Fruit fly (Drosophila melanogaster) whole organism, embryonic: ENCODE results near the gene sp3.

Source experiments
- Asciz ChIP-seq: fragments of 200-800 bp; sonication (Bioruptor generic); optimal IDR thresholded peaks from 2 replicates; lab custom pipeline; 2017; ENCODE audit warnings: missing biosample characterization, mild to moderate bottlenecking, missing genetic modification characterization, missing genetic modification reagents
- Atf6 ChIP-seq: fragments of 200-800 bp; sonication (Bioruptor generic); IDR thresholded peaks from 2 replicates; pipeline ENCODE4 v1.3.6; 2022; ENCODE audit warnings: missing biosample characterization, missing genetic modification characterization
- Blimp-1 ChIP-seq: fragments of 200-800 bp; sonication (Bioruptor generic); optimal IDR thresholded peaks from 3 replicates; lab custom pipeline; 2018; ENCODE audit warnings: missing biosample characterization, missing genetic modification characterization, mild to moderate bottlenecking, moderate library complexity, missing genetic modification reagents
- CG11247 ChIP-seq: fragments of 200-800 bp; sonication (Bioruptor generic); IDR thresholded peaks from 2 replicates; pipeline ENCODE4 v1.3.6; 2022; ENCODE audit warnings: missing biosample characterization, missing genetic modification characterization
- CG11504 ChIP-seq: fragments of 200-800 bp; sonication (Bioruptor generic); optimal IDR thresholded peaks from 3 replicates; lab custom pipeline; 2019; ENCODE audit warnings: missing biosample characterization, mild to moderate bottlenecking, missing genetic modification characterization, moderate library complexity
- CG13123 ChIP-seq: fragments of 200-800 bp; sonication (Bioruptor generic); optimal IDR thresholded peaks from 2 replicates; lab custom pipeline; 2016; ENCODE audit warnings: missing biosample characterization, missing genetic modification characterization
- CG14050 ChIP-seq: fragments of 200-800 bp; sonication (Bioruptor generic); IDR thresholded peaks from 3 replicates; pipeline ENCODE4 v1.3.6; 2022; ENCODE audit warnings: missing biosample characterization, missing genetic modification characterization
- CG14710 ChIP-seq: fragments of 200-800 bp; sonication (Bioruptor generic); optimal IDR thresholded peaks from 3 replicates; lab custom pipeline; 2019; ENCODE audit warnings: missing biosample characterization, mild to moderate bottlenecking, missing genetic modification characterization, moderate library complexity
- CG15696 ChIP-seq: fragments of 200-800 bp; sonication (Bioruptor generic); optimal IDR thresholded peaks from 2 replicates; lab custom pipeline; 2019; ENCODE audit warnings: missing biosample characterization, mild to moderate bottlenecking, missing genetic modification characterization, moderate library complexity
- CG17328 ChIP-seq: fragments of 200-800 bp; sonication (Bioruptor generic); IDR thresholded peaks from 2 replicates; pipeline ENCODE4 v1.3.6; 2022; ENCODE audit warnings: missing biosample characterization, missing genetic modification characterization
- CG18599 ChIP-seq: fragments of 200-800 bp; sonication (Bioruptor generic); optimal IDR thresholded peaks from 3 replicates; lab custom pipeline; 2017; ENCODE audit warnings: missing biosample characterization, missing genetic modification characterization, mild to moderate bottlenecking, moderate library complexity, missing genetic modification reagents
- CG2712 ChIP-seq: fragments of 200-800 bp; optimal IDR thresholded peaks from 3 replicates; lab custom pipeline; 2019; ENCODE audit warnings: missing biosample characterization, mild to moderate bottlenecking, missing genetic modification characterization, moderate library complexity
- CG31365 ChIP-seq: fragments of 200-800 bp; sonication (Bioruptor generic); optimal IDR thresholded peaks from 2 replicates; lab custom pipeline; 2018; ENCODE audit warnings: missing biosample characterization, mild to moderate bottlenecking, missing genetic modification characterization
- CG34376 ChIP-seq: fragments of 200-800 bp; sonication (Bioruptor generic); optimal IDR thresholded peaks from 2 replicates; lab custom pipeline; 2018; ENCODE audit warnings: missing biosample characterization, mild to moderate bottlenecking, missing genetic modification characterization
- CG34422 ChIP-seq: fragments of 200-800 bp; sonication (Bioruptor generic); IDR thresholded peaks from 3 replicates; pipeline ENCODE4 v1.3.6; 2022; ENCODE audit warnings: missing biosample characterization, missing genetic modification characterization
- CG3847 ChIP-seq: fragments of 200-800 bp; sonication (Bioruptor generic); IDR thresholded peaks from 2 replicates; pipeline ENCODE4 v1.3.6; 2022; ENCODE audit warnings: missing biosample characterization, missing genetic modification characterization
- CG4820 ChIP-seq: fragments of 200-800 bp; sonication (Bioruptor generic); optimal IDR thresholded peaks from 3 replicates; lab custom pipeline; 2016; ENCODE audit warnings: missing biosample characterization, missing genetic modification characterization
- CG8765 ChIP-seq: fragments of 200-800 bp; sonication (Bioruptor generic); IDR thresholded peaks from 2 replicates; pipeline ENCODE4 v1.3.6; 2022; ENCODE audit warnings: missing biosample characterization, missing genetic modification characterization
- CoRest ChIP-seq: fragments of 200-800 bp; sonication (Bioruptor generic); optimal IDR thresholded peaks from 3 replicates; lab custom pipeline; 2018; ENCODE audit warnings: missing biosample characterization, mild to moderate bottlenecking, missing genetic modification characterization, moderate library complexity
- D ChIP-seq, 2 experiments: fragments of 200-800 bp in 1 of 2; fragments of >200 bp in 1 of 2; sonication (Bioruptor generic) in 1 of 2; optimal IDR thresholded peaks; 2 replicates in 1 of 2; 3 replicates in 1 of 2; lab custom pipeline; 2017; ENCODE audit warnings: mild to moderate bottlenecking in 1 of 2, missing biosample characterization in 1 of 2, missing genetic modification characterization in 1 of 2, missing genetic modification reagents in 1 of 2
- E2f1 ChIP-seq: fragments of 200-800 bp; sonication (Bioruptor generic); IDR thresholded peaks from 2 replicates; pipeline ENCODE4 v1.3.6; 2022; ENCODE audit warnings: missing biosample characterization, missing genetic modification characterization
- Ets65A ChIP-seq: fragments of 200-800 bp; sonication (Bioruptor generic); peaks from one replicate; lab custom pipeline; 2016; ENCODE audit warnings: missing biosample characterization, missing genetic modification characterization
- H15 ChIP-seq: fragments of 200-800 bp; sonication (Bioruptor generic); IDR thresholded peaks from 3 replicates; pipeline ENCODE4 v1.3.6; 2022; ENCODE audit warnings: missing biosample characterization, missing genetic modification characterization
- H2.0 ChIP-seq: fragments of 200-800 bp; sonication (Bioruptor generic); IDR thresholded peaks from 2 replicates; pipeline ENCODE4 v1.3.6; 2022; ENCODE audit warnings: missing biosample characterization, missing genetic modification characterization
- HLH54F ChIP-seq: fragments of 200-800 bp; sonication (Bioruptor generic); optimal IDR thresholded peaks from 3 replicates; lab custom pipeline; 2016; ENCODE audit warnings: missing biosample characterization, missing genetic modification characterization
- HmgD ChIP-seq: fragments of 200-800 bp; sonication (Bioruptor generic); optimal IDR thresholded peaks from 3 replicates; lab custom pipeline; 2016; ENCODE audit warnings: missing biosample characterization, missing genetic modification characterization
- Med ChIP-seq: fragments of 200-800 bp; sonication (Bioruptor generic); peaks from one replicate; lab custom pipeline; 2016; ENCODE audit warnings: missing biosample characterization, missing genetic modification characterization, mild to moderate bottlenecking, inconsistent platforms, moderate library complexity
- Mes4 ChIP-seq: fragments of 200-800 bp; sonication (Bioruptor generic); optimal IDR thresholded peaks from 2 replicates; lab custom pipeline; 2016; ENCODE audit warnings: missing biosample characterization, missing genetic modification characterization
- NC2α ChIP-seq: fragments of 200-800 bp; sonication (Bioruptor generic); optimal IDR thresholded peaks from 2 replicates; lab custom pipeline; 2016; ENCODE audit warnings: missing biosample characterization, missing genetic modification characterization
- Neu2 ChIP-seq: fragments of 200-800 bp; sonication (Bioruptor generic); optimal IDR thresholded peaks from 3 replicates; lab custom pipeline; 2016; ENCODE audit warnings: missing biosample characterization, missing genetic modification characterization, borderline replicate concordance
- Nf-YB ChIP-seq: fragments of 200-800 bp; sonication (Bioruptor generic); optimal IDR thresholded peaks from 3 replicates; lab custom pipeline; 2019; ENCODE audit warnings: missing biosample characterization, mild to moderate bottlenecking, missing genetic modification characterization, moderate library complexity
- Sry-β ChIP-seq: fragments of 200-800 bp; sonication (Bioruptor generic); optimal IDR thresholded peaks from 2 replicates; lab custom pipeline; 2018; ENCODE audit warnings: missing biosample characterization, mild to moderate bottlenecking, missing genetic modification characterization, moderate library complexity
- Tbp ChIP-seq: fragments of >200 bp; optimal IDR thresholded peaks from 2 replicates; lab custom pipeline; 2018; ENCODE audit warnings: missing biosample characterization, missing genetic modification characterization
- cad ChIP-seq: fragments of >200 bp; optimal IDR thresholded peaks from 2 replicates; lab custom pipeline; 2017; ENCODE audit warnings: missing biosample characterization, missing genetic modification characterization
- disco-r ChIP-seq: fragments of 200-800 bp; sonication (Bioruptor generic); optimal IDR thresholded peaks from 2 replicates; lab custom pipeline; 2016; ENCODE audit warnings: missing biosample characterization, missing genetic modification characterization
- dmrt11E ChIP-seq: fragments of 200-800 bp; sonication (Bioruptor generic); optimal IDR thresholded peaks from 3 replicates; lab custom pipeline; 2018; ENCODE audit warnings: missing biosample characterization, mild to moderate bottlenecking, missing genetic modification characterization, moderate library complexity
- gcm ChIP-seq: fragments of 200-800 bp; sonication (Bioruptor generic); optimal IDR thresholded peaks from 2 replicates; lab custom pipeline; 2019; ENCODE audit warnings: missing biosample characterization, mild to moderate bottlenecking, missing genetic modification characterization, moderate library complexity
- gro ChIP-seq: fragments of 200-800 bp; sonication (Bioruptor generic); optimal IDR thresholded peaks from 2 replicates; lab custom pipeline; 2016; ENCODE audit warnings: missing biosample characterization, missing genetic modification characterization
- jumu ChIP-seq: fragments of 200-800 bp; sonication (Bioruptor generic); optimal IDR thresholded peaks from 3 replicates; lab custom pipeline; 2016; ENCODE audit warnings: missing biosample characterization, missing genetic modification characterization
- kni ChIP-seq: fragments of 200-800 bp; sonication (Bioruptor generic); optimal IDR thresholded peaks from 3 replicates; lab custom pipeline; 2017; ENCODE audit warnings: mild to moderate bottlenecking, missing biosample characterization, missing genetic modification reagents, missing genetic modification characterization
- mirr ChIP-seq: fragments of 200-800 bp; sonication (Bioruptor generic); optimal IDR thresholded peaks from 3 replicates; lab custom pipeline; 2018; ENCODE audit warnings: missing biosample characterization, mild to moderate bottlenecking, missing genetic modification characterization
- nmo ChIP-seq: fragments of 200-800 bp; sonication (Bioruptor generic); optimal IDR thresholded peaks from 2 replicates; lab custom pipeline; 2018; ENCODE audit warnings: missing biosample characterization, mild to moderate bottlenecking, missing genetic modification characterization, moderate library complexity
- pfk ChIP-seq: fragments of 200-800 bp; sonication (Bioruptor generic); optimal IDR thresholded peaks from 2 replicates; lab custom pipeline; 2018; ENCODE audit warnings: missing biosample characterization, mild to moderate bottlenecking, missing genetic modification characterization, moderate library complexity
- ranshi ChIP-seq: fragments of 200-800 bp; sonication (Bioruptor generic); IDR thresholded peaks from 2 replicates; pipeline ENCODE4 v1.3.6; 2022; ENCODE audit warnings: missing biosample characterization, missing genetic modification characterization
- shn ChIP-seq: fragments of 200-800 bp; sonication (Bioruptor generic); optimal IDR thresholded peaks from 3 replicates; lab custom pipeline; 2016; ENCODE audit warnings: missing biosample characterization, missing genetic modification characterization
- slp2 ChIP-seq: fragments of 200-800 bp; sonication (Bioruptor generic); optimal IDR thresholded peaks from 2 replicates; lab custom pipeline; 2016; ENCODE audit warnings: missing biosample characterization, missing genetic modification characterization
- stc ChIP-seq: fragments of 200-800 bp; sonication (Bioruptor generic); IDR thresholded peaks from 2 replicates; pipeline ENCODE4 v1.3.6; 2022; ENCODE audit warnings: missing biosample characterization, missing genetic modification characterization
- tgo ChIP-seq: fragments of 200-800 bp; sonication (Bioruptor generic); IDR thresholded peaks from 3 replicates; pipeline ENCODE4 v1.3.6; 2022; ENCODE audit warnings: missing biosample characterization, missing genetic modification characterization
- twi ChIP-seq: fragments of 200-800 bp; optimal IDR thresholded peaks from 2 replicates; lab custom pipeline; 2019; ENCODE audit warnings: missing biosample characterization, mild to moderate bottlenecking, missing genetic modification characterization, moderate library complexity
- vfl ChIP-seq: fragments of 200-800 bp; sonication (Bioruptor generic); optimal IDR thresholded peaks from 2 replicates; lab custom pipeline; 2016; ENCODE audit warnings: missing biosample characterization, missing genetic modification characterization

Gene sp3

DNA sequence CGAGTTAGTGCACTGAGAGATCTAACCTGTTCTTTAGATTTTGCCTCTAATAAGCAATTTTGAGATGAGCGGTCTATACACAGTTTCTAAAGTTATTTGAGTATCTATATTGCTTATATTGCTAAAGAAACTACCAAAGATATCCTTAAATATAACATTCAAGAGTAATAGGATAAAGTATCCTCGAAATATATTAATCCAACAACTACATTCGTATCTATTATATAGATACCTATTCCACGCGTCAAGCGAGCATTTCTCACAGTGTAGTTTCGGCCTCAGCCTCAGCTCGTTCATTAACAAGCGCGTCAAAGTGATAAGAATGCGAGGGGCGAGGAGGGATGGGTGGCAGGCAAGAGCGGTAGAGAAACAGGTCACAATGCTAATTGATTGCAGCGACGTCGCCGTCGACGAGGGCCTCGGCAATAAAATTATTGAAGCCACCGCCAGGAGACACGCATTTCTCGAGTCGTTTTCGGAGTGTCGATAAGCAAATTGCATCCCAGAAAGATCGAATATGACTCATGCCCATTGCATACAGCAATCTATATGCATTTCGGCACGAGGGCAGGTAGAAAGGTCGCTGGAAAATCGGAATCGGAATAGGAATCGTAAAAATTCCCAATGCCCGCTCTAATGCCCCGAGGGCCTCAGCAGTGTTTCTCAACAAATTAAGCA, 27.0 kb upstream of the sp3 start (continued):
- TF ChIP-seq gcm (GFP tag; lab: Kevin White, UChicago) (peak; percentile 20), gro (GFP tag; lab: Kevin White, UChicago) (no peak), HmgD (GFP tag; lab: Kevin White, UChicago) (no peak), kni (GFP tag; lab: Kevin White, UChicago) (no peak), CG17328 (GFP tag; lab: Robert Waterston, UW) (0 out of 2 replicates have a peak, but pooled peaks have one; percentile 23), Tbp (no peak), dmrt11E (tag; lab: Kevin White, UChicago) (peak; percentile 53), shn (GFP tag; lab: Kevin White, UChicago) (peak; percentile 1), CG14710 (tag; lab: Kevin White, UChicago) (peak; percentile 57), CG34376 (no peak), slp2 (no peak), CoRest (peak; percentile 53), stc (GFP tag; lab: Robert Waterston, UW) (0 out of 2 replicates have a peak, but pooled peaks have one; percentile 30), Med (GFP tag; lab: Kevin White, UChicago) (peak; percentile 74), Nf-YB (GFP tag; lab: Kevin White, UChicago) (no peak), H2.0 (GFP tag; lab: Robert Waterston, UW) (no peak), CG34422 (GFP tag; lab: Robert Waterston, UW) (0 out of 3 replicates have a peak, but pooled peaks have one; percentile 17), Neu2 (GFP tag; lab: Kevin White, UChicago) (no peak), D (optimal IDR thresholded peaks at IDR 0.05; lab: Kevin White, UChicago) (no peak), D (GFP tag; optimal IDR thresholded peaks at IDR 0.05; lab: Kevin White, UChicago) (peak; percentile 35), CG4820 (peak; percentile 47), Sry-β (GFP tag; lab: Kevin White, UChicago) (no peak), cad (GFP tag; lab: Kevin White, UChicago) (peak; percentile 76), mirr (GFP tag; lab: Kevin White, UChicago) (no peak), NC2α (no peak), disco-r (GFP tag; lab: Kevin White, UChicago) (no peak), jumu (peak; percentile 18), nmo (peak; percentile 74), vfl (no peak), HLH54F (GFP tag; lab: Kevin White, UChicago) (no peak), H15 (GFP tag; lab: Robert Waterston, UW) (no peak), CG13123 (GFP tag; lab: Kevin White, UChicago) (no peak), ranshi (GFP tag; lab: Robert Waterston, UW) (no peak), Atf6 (GFP tag; lab: Robert Waterston, UW) (0 out of 2 replicates have a peak, but pooled peaks have one; percentile 17), tgo (GFP tag; lab: Robert Waterston, UW) (peak; percentile 57), Ets65A (peak; percentile 95), CG11247 (GFP tag; lab: Robert Waterston, UW) (no peak), CG15696 (tag; lab: Kevin White, UChicago) (peak; percentile 32), CG14050 (GFP tag; lab: Robert Waterston, UW) (0 out of 3 replicates have a peak, but pooled peaks have one; percentile 19), CG18599 (GFP tag; lab: Kevin White, UChicago) (peak; percentile 12), CG3847 (GFP tag; lab: Robert Waterston, UW) (no peak), CG31365 (tag; lab: Kevin White, UChicago) (no peak), Blimp-1 (peak; percentile 63), CG8765 (GFP tag; lab: Robert Waterston, UW) (no peak), twi (peak; percentile 18), E2f1 (peak; percentile 34), Asciz (GFP tag; lab: Kevin White, UChicago) (no peak), pfk (no peak), CG11504 (peak; percentile 77), Mes4 (GFP tag; lab: Kevin White, UChicago) (no peak), CG2712 (tag; lab: Kevin White, UChicago) (peak; percentile 84)
